Worm (Caenorhabditis elegans): ENCODE results near the gene F49F1.4.
"Not testable (repeated sequence)": the region's sequence is repeated elsewhere in the genome, so short reads cannot be mapped to it uniquely, and the experiment has no call there.

Gene F49F1.4

DNA sequence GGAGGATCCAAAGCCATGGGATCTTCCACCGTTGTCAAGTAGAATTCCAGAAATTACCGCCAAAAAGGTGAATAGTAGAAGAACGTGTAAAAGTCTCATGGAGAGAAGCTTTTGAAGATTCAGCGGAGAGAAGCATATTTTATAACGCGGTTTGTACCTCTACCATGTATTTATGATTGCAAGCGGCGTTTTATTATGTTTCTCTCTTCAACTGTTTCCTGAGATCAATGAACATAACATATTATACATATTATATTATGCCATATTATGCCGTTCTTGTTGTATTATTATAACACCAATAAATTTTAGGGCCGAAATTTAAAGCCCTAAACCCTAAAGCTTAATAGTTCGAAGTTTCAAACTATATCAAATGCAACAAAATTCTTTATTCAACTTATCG lies 24.7 kb upstream of the F49F1.4 start, which contains the start of gene F49F1.18:
Gene F49F1.18 (minus strand): TSS at position 101 of the 400 bp plus-strand sequence.
- TF ChIP-seq tab-1 (GFP tag; IDR thresholded peaks at IDR 0.05) (no peak), flt-1 (GFP tag; IDR thresholded peaks at IDR 0.05) (no peak), T22C8.4 (GFP tag; IDR thresholded peaks at IDR 0.05) (no peak), klf-2 (GFP tag; conservative IDR thresholded peaks at IDR 0.05) (no peak), med-1 (GFP tag; optimal IDR thresholded peaks at IDR 0.05; ENCODE audit: insufficient read depth) (no peak), ztf-23 (GFP tag; IDR thresholded peaks at IDR 0.05) (no peak), ztf-29 (GFP tag; IDR thresholded peaks at IDR 0.05) (no peak), cog-1 (tag; optimal IDR thresholded peaks at IDR 0.05) (no peak), ref-1 (GFP tag; conservative IDR thresholded peaks at IDR 0.05) (no peak)

- TF ChIP-seq med-1 (GFP tag; optimal IDR thresholded peaks at IDR 0.05; ENCODE audit: insufficient read depth) (no peak), ztf-23 (GFP tag; IDR thresholded peaks at IDR 0.05) (no peak), ref-1 (GFP tag; conservative IDR thresholded peaks at IDR 0.05) (no peak), cog-1 (tag; optimal IDR thresholded peaks at IDR 0.05) (no peak), T22C8.4 (GFP tag; IDR thresholded peaks at IDR 0.05) (no peak), tab-1 (GFP tag; IDR thresholded peaks at IDR 0.05) (no peak), klf-2 (GFP tag; conservative IDR thresholded peaks at IDR 0.05) (no peak), ztf-29 (GFP tag; IDR thresholded peaks at IDR 0.05) (no peak), flt-1 (GFP tag; IDR thresholded peaks at IDR 0.05) (no peak)
Observed at ce11 chrIV:4139022-4139421, 23.5 kb upstream of the F49F1.4 start, which contains the start of gene F49F1.10. Gene F49F1.10 (minus strand): TSS chrIV:4139122.

- TF ChIP-seq T22C8.4 (GFP tag; IDR thresholded peaks at IDR 0.05) (no peak), klf-2 (GFP tag; conservative IDR thresholded peaks at IDR 0.05) (no peak), flt-1 (GFP tag; IDR thresholded peaks at IDR 0.05) (no peak), tab-1 (GFP tag; IDR thresholded peaks at IDR 0.05) (no peak), cog-1 (tag; optimal IDR thresholded peaks at IDR 0.05) (no peak), ztf-23 (GFP tag; IDR thresholded peaks at IDR 0.05) (no peak)
Observed at ce11 chrIV:4137472-4137871, 21.9 kb upstream of the F49F1.4 start, which contains the start of gene F49F1.9. Gene F49F1.9 (minus strand): TSS chrIV:4137572.

DNA sequence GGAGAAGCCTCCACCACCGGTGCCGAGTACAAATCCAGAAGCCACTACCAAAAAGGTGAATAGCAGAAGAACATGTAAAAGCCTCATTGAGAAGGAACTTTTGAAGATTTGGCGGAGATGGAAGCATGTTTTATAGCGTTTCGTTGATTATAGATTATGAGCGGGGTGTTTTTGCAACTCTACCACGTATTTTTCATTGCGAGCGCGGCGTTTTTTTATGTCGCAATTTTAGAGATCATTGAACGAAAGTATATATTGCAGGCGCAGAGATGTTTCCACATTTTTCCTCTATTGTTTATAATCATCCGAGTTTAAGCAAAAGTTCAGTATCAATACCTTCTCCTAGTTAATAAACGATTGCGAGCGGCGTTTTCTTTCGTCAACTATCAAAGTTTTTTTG lies 20.2 kb upstream of the F49F1.4 start, which contains the start of gene F49F1.17:
Gene F49F1.17 (minus strand): TSS at position 101 of the 400 bp plus-strand sequence.
- TF ChIP-seq flt-1 (GFP tag; IDR thresholded peaks at IDR 0.05) (no peak), T22C8.4 (GFP tag; IDR thresholded peaks at IDR 0.05) (no peak), ztf-23 (GFP tag; IDR thresholded peaks at IDR 0.05) (no peak), klf-2 (GFP tag; conservative IDR thresholded peaks at IDR 0.05) (no peak), tab-1 (GFP tag; IDR thresholded peaks at IDR 0.05) (no peak), med-1 (GFP tag; optimal IDR thresholded peaks at IDR 0.05; ENCODE audit: insufficient read depth) (no peak), ref-1 (GFP tag; conservative IDR thresholded peaks at IDR 0.05) (no peak), cog-1 (tag; optimal IDR thresholded peaks at IDR 0.05) (no peak), ztf-29 (GFP tag; IDR thresholded peaks at IDR 0.05) (no peak)

- not testable (repeated sequence) for TF ChIP-seq tab-1, ztf-29, flt-1 (GFP tag; IDR thresholded peaks at IDR 0.05)
Observed at ce11 chrIV:4125657-4126056, 10.1 kb upstream of the F49F1.4 start, which contains the start of gene F49F1.7. Gene F49F1.7 (minus strand): TSS chrIV:4125757.

ce11 chrIV:4123083-4123482 lies 7.5 kb upstream of the F49F1.4 start, which contains the start of gene mul-1:
Gene mul-1 (minus strand): TSS chrIV:4123166.
- TF ChIP-seq ref-1 (GFP tag; conservative IDR thresholded peaks at IDR 0.05) (no peak), klf-2 (GFP tag; conservative IDR thresholded peaks at IDR 0.05) (no peak), flt-1 (GFP tag; IDR thresholded peaks at IDR 0.05) (no peak), cog-1 (tag; optimal IDR thresholded peaks at IDR 0.05) (no peak), ztf-23 (GFP tag; IDR thresholded peaks at IDR 0.05) (no peak), med-1 (GFP tag; optimal IDR thresholded peaks at IDR 0.05; ENCODE audit: insufficient read depth) (no peak), ztf-29 (GFP tag; IDR thresholded peaks at IDR 0.05) (no peak), tab-1 (GFP tag; IDR thresholded peaks at IDR 0.05) (no peak), T22C8.4 (GFP tag; IDR thresholded peaks at IDR 0.05) (no peak)

ce11 chrIV:4121055-4121454 lies 5.5 kb upstream of the F49F1.4 start:
- no peak for TF ChIP-seq ref-1 (GFP tag; conservative IDR thresholded peaks at IDR 0.05)
- no peak for TF ChIP-seq med-1 (GFP tag; optimal IDR thresholded peaks at IDR 0.05; ENCODE audit: insufficient read depth)
- TF ChIP-seq flt-1 (GFP tag; IDR thresholded peaks at IDR 0.05), result no peak
- no peak for TF ChIP-seq T22C8.4 (GFP tag; IDR thresholded peaks at IDR 0.05)
- TF ChIP-seq ztf-23 (GFP tag; IDR thresholded peaks at IDR 0.05), result no peak
- TF ChIP-seq ztf-29 (GFP tag; IDR thresholded peaks at IDR 0.05), result no peak
- no peak for TF ChIP-seq klf-2 (GFP tag; conservative IDR thresholded peaks at IDR 0.05)
- no peak for TF ChIP-seq tab-1 (GFP tag; IDR thresholded peaks at IDR 0.05)
- no peak for TF ChIP-seq cog-1 (tag; optimal IDR thresholded peaks at IDR 0.05)

ce11 chrIV:4120263-4120662 lies 4.7 kb upstream of the F49F1.4 start, which contains the start of gene F49F1.5:
Gene F49F1.5 (minus strand): TSS chrIV:4120415.
- TF ChIP-seq ztf-29 (GFP tag; IDR thresholded peaks at IDR 0.05) (no peak), ztf-23 (GFP tag; IDR thresholded peaks at IDR 0.05) (no peak), med-1 (GFP tag; optimal IDR thresholded peaks at IDR 0.05; ENCODE audit: insufficient read depth) (no peak), tab-1 (GFP tag; IDR thresholded peaks at IDR 0.05) (no peak), klf-2 (GFP tag; conservative IDR thresholded peaks at IDR 0.05) (no peak), flt-1 (GFP tag; IDR thresholded peaks at IDR 0.05) (no peak), T22C8.4 (GFP tag; IDR thresholded peaks at IDR 0.05) (no peak), cog-1 (tag; optimal IDR thresholded peaks at IDR 0.05) (no peak), ref-1 (GFP tag; conservative IDR thresholded peaks at IDR 0.05) (no peak)

DNA sequence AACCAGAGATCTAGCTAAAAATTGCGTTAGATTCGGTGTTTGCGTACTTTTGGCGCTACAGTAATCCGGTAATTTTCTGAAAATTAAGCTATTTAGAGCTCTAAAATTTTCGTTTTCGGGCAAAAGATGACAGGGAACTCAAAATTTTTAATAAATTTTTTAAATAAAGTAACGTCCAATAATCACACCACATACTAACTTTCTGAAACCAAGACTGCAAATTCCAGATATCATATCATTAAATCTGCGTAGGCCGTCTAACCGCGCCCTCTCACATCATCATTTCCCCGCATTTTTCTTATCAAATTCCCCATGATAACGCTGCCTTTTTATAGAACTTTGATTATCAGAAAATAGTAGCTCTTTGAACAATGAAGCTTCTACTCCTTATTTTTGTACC lies 1.9 kb upstream of the F49F1.4 start, which contains the start of gene drd-50:
Gene drd-50 (plus strand): TSS at position 301 of the 400 bp plus-strand sequence.
- no peak for TF ChIP-seq cog-1 (tag; optimal IDR thresholded peaks at IDR 0.05)
- TF ChIP-seq klf-2 (GFP tag; conservative IDR thresholded peaks at IDR 0.05), result no peak
- no peak for TF ChIP-seq T22C8.4 (GFP tag; IDR thresholded peaks at IDR 0.05)
- no peak for TF ChIP-seq ztf-29 (GFP tag; IDR thresholded peaks at IDR 0.05)
- TF ChIP-seq ztf-23 (GFP tag; IDR thresholded peaks at IDR 0.05), result no peak
- no peak for TF ChIP-seq tab-1 (GFP tag; IDR thresholded peaks at IDR 0.05)
- TF ChIP-seq flt-1 (GFP tag; IDR thresholded peaks at IDR 0.05), result no peak
- TF ChIP-seq med-1 (GFP tag; optimal IDR thresholded peaks at IDR 0.05; ENCODE audit: insufficient read depth), result no peak
- no peak for TF ChIP-seq ref-1 (GFP tag; conservative IDR thresholded peaks at IDR 0.05)

DNA sequence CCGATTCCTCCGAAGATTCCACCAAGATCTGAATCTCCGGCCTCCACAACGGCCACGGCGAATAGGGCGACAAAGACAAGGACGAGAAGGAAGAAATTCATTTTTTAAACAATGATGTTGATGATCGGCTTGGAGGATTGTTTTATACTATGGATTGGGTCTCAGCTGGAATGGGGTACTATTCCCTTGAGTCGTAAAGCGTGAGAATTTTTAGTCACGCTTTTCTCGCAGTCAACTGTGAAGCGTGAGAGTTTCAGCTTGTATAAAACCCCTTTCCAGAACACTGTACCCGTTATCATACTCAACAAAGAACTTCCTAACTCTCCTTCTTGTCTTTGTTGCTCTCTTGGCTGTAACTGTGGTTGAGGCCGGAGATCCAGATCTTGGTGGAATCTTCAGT lies 1.0 kb downstream of the F49F1.4 start, which contains the start of gene F49F1.15:
Gene F49F1.15 (minus strand): TSS at position 101 of the 400 bp plus-strand sequence.
- TF ChIP-seq ref-1 (GFP tag; conservative IDR thresholded peaks at IDR 0.05), result no peak
- no peak for TF ChIP-seq tab-1 (GFP tag; IDR thresholded peaks at IDR 0.05)
